Worm (Caenorhabditis elegans) whole organism, L1 larva: ENCODE measurements around the gene lido-13.

Experiments used
- ceh-82 ChIP-seq, 3 experiments: fragments of 150-350 bp in 1 of 3; sonication (generic microtip) in 2 of 3; optimal IDR thresholded peaks; 2 replicates each; lab custom pipeline; 2014 to 2017; ENCODE audit warnings: missing biosample characterization in 3 of 3, missing genetic modification characterization in 3 of 3
- lin-14 ChIP-seq: fragments of 200-800 bp; sonication (Bioruptor generic); optimal IDR thresholded peaks from 2 replicates; lab custom pipeline; 2018; ENCODE audit warnings: mild to moderate bottlenecking, missing genetic modification characterization, moderate library complexity, missing compliant biosample characterization
- lin-15B ChIP-seq: fragments of 150-350 bp; sonication (generic microtip); optimal IDR thresholded peaks from 3 replicates; lab custom pipeline; 2014; ENCODE audit warnings: missing biosample characterization, missing genetic modification characterization
- lsy-2 ChIP-seq, 2 experiments: fragments of 150-350 bp; optimal IDR thresholded peaks; 2 replicates each; lab custom pipeline; 2014; ENCODE audit warnings: missing biosample characterization in 2 of 2, missing genetic modification characterization in 2 of 2
- pqm-1 ChIP-seq: sonication (generic microtip); optimal IDR thresholded peaks from 3 replicates; lab custom pipeline; 2017; ENCODE audit warnings: missing biosample characterization, missing genetic modification characterization
- snpc-4 ChIP-seq: fragments of 150-350 bp; optimal IDR thresholded peaks from 2 replicates; lab custom pipeline; 2014; ENCODE audit warnings: missing biosample characterization, missing genetic modification characterization

ce11 chrII:3071012-3071749 is 17.1 kb upstream of the lido-13 start, which contains the start of gene Y25C1A.7:
- TF ChIP-seq snpc-4 (tag; lab: Kevin White, UChicago): no peak
- TF ChIP-seq ceh-82 (tag; optimal IDR thresholded peaks at IDR 0.05; lab: Kevin White, UChicago): no peak
- no peak for TF ChIP-seq lin-14 (GFP tag; lab: Kevin White, UChicago)
- no peak for TF ChIP-seq lsy-2 (tag; optimal IDR thresholded peaks at IDR 0.05; lab: Kevin White, UChicago)
- no peak for TF ChIP-seq pqm-1
- TF ChIP-seq lin-15B (tag; lab: Kevin White, UChicago): no peak
